Fruit fly (Drosophila melanogaster): ENCODE results near the gene CG10096.
A peak's percentile ranks its signal among the peaks of the same experiment; 100 is the strongest.

CG10096 gene

dm6 chr3R:12369135-12369792 is 26.5 kb downstream of the CG10096 start, which contains the start of gene GstD1 (continued):
- TF ChIP-seq CG12769 (tag; optimal IDR thresholded peaks at IDR 0.05) (peak; percentile 55), CG8924 (tag; optimal IDR thresholded peaks at IDR 0.05) (peak; percentile 46), pita (GFP tag; optimal IDR thresholded peaks at IDR 0.05) (no peak), CG6654 (GFP tag; optimal IDR thresholded peaks at IDR 0.05) (peak; percentile 34), Awh (GFP tag; IDR thresholded peaks at IDR 0.05) (no peak), CG18476 (GFP tag; optimal IDR thresholded peaks at IDR 0.05) (peak; percentile 7), Atf6 (GFP tag; IDR thresholded peaks at IDR 0.05) (peak; percentile 43; the same call in 1 of the 2 replicates), Ravus (GFP tag; IDR thresholded peaks at IDR 0.05) (no peak), Oli (tag; optimal IDR thresholded peaks at IDR 0.05) (peak; percentile 41), kni (GFP tag; optimal IDR thresholded peaks at IDR 0.05) (peak; percentile 39), Sox102F (GFP tag; optimal IDR thresholded peaks at IDR 0.05) (peak; percentile 29), Sox100B (GFP tag; optimal IDR thresholded peaks at IDR 0.05) (peak; percentile 18), CG2202 (tag; optimal IDR thresholded peaks at IDR 0.05) (no peak), CG3065 (GFP tag; optimal IDR thresholded peaks at IDR 0.05) (peak; percentile 86), Hr51 (GFP tag; optimal IDR thresholded peaks at IDR 0.05) (peak in 1 of 2 experiments; percentile 41), bbx (GFP tag; IDR thresholded peaks at IDR 0.05; ENCODE audit: partially characterized antibody) (0 out of 2 replicates have a peak, but pooled peaks have one; percentile 28), fd102C (GFP tag; optimal IDR thresholded peaks at IDR 0.05) (no peak), CG8944 (GFP tag; optimal IDR thresholded peaks at IDR 0.05) (peak; percentile 23), chif (GFP tag; optimal IDR thresholded peaks at IDR 0.05) (peak; percentile 11 to 62), HmgZ (tag; optimal IDR thresholded peaks at IDR 0.05) (peak; percentile 56), CG18011 (GFP tag; optimal IDR thresholded peaks at IDR 0.05) (peak; percentile 24), kay (GFP tag; optimal IDR thresholded peaks at IDR 0.05) (peak; percentile 66), rib (GFP tag; IDR thresholded peaks at IDR 0.05) (peak; percentile 87), CG7987 (GFP tag; optimal IDR thresholded peaks at IDR 0.05) (no peak), Hr3 (GFP tag; optimal IDR thresholded peaks at IDR 0.05) (peak; percentile 39), CG13775 (GFP tag; optimal IDR thresholded peaks at IDR 0.05) (peak; percentile 9), cg (GFP tag; optimal IDR thresholded peaks at IDR 0.05) (peak; percentile 76), CG2678 (tag; optimal IDR thresholded peaks at IDR 0.05) (peak; percentile 49), CG13287 (GFP tag; IDR thresholded peaks at IDR 0.05; ENCODE audit: partially characterized antibody) (peak; percentile 39; the same call in 1 of the 2 replicates), CG9215 (GFP tag; IDR thresholded peaks at IDR 0.05) (0 out of 2 replicates have a peak, but pooled peaks have one; percentile 45), al (GFP tag; IDR thresholded peaks at IDR 0.05) (no peak), ftz-f1 (GFP tag; optimal IDR thresholded peaks at IDR 0.05) (peak; percentile 88), CG34224 (GFP tag; IDR thresholded peaks at IDR 0.05; ENCODE audit: partially characterized antibody) (peak; percentile 54; the same call in 2 of the 3 replicates), C15 (GFP tag; IDR thresholded peaks at IDR 0.05) (no peak), Dek (tag; optimal IDR thresholded peaks at IDR 0.05) (peak; percentile 33), Bteb2 (GFP tag; optimal IDR thresholded peaks at IDR 0.05) (no peak), chn (GFP tag; optimal IDR thresholded peaks at IDR 0.05) (peak; percentile 30), CG2199 (GFP tag; IDR thresholded peaks at IDR 0.05) (peak; percentile 90; the same call in 2 of the 3 replicates), Eip74EF (GFP tag; optimal IDR thresholded peaks at IDR 0.05) (peak in 1 of 2 experiments; percentile 9), onecut (GFP tag; IDR thresholded peaks at IDR 0.05) (peak; percentile 7; the same call in 1 of the 2 replicates), CG12391 (tag; optimal IDR thresholded peaks at IDR 0.05) (peak; percentile 28), CG15479 (GFP tag; optimal IDR thresholded peaks at IDR 0.05) (no peak), fd96Cb (tag; optimal IDR thresholded peaks at IDR 0.05) (peak; percentile 54), HLHmδ (GFP tag; optimal IDR thresholded peaks at IDR 0.05) (no peak), NfI (GFP tag; optimal IDR thresholded peaks at IDR 0.05) (peak; percentile 31), D19B (GFP tag; optimal IDR thresholded peaks at IDR 0.05) (peak; percentile 33), Vsx1 (GFP tag; optimal IDR thresholded peaks at IDR 0.05) (no peak), vvl (GFP tag; IDR thresholded peaks at IDR 0.05) (peak; percentile 44; the same call in 1 of the 2 replicates)
